Worm (Caenorhabditis elegans) whole organism, L1 larva: ENCODE results near the gene ddn-2.

ENCODE experiments used
- pax-3 ChIP-seq: fragments of 200-800 bp; sonication (Bioruptor generic); optimal IDR thresholded peaks from 2 replicates; lab custom pipeline; 2018; ENCODE audit warnings: mild to moderate bottlenecking, missing genetic modification characterization, moderate library complexity, missing compliant biosample characterization
- snpc-4 ChIP-seq: fragments of 150-350 bp; optimal IDR thresholded peaks from 2 replicates; lab custom pipeline; 2014; ENCODE audit warnings: missing biosample characterization, missing genetic modification characterization
- unc-62 ChIP-seq: fragments of 150-350 bp; optimal IDR thresholded peaks from 2 replicates; lab custom pipeline; 2014; ENCODE audit warnings: missing biosample characterization, missing genetic modification reagents, missing genetic modification characterization

DNA sequence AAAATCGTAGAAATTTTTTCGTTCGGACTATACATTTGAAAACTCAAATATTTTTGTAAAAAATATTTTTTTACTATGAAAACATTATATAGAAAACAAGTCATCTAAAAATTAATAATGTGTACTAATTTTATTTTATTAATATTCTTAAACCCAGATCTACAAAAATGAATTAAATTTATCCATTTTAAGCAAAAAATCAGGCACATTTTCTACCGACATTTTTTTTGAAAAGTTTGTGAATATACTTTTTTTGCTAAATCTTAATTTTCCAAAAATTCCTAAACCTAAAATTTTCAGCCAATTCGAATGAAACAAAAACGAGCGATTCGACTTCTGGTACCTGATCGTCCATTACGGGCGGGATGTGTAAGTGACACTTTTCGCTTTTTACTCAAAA is 30.9 kb downstream of the ddn-2 start, which contains the start of gene arrd-10:
- TF ChIP-seq unc-62 (GFP tag; lab: Kevin White, UChicago) (no peak), pax-3 (tag; lab: Kevin White, UChicago) (no peak), snpc-4 (no peak)
